Fruit fly (Drosophila melanogaster): ENCODE measurements around the gene Chrac-14.

DNA sequence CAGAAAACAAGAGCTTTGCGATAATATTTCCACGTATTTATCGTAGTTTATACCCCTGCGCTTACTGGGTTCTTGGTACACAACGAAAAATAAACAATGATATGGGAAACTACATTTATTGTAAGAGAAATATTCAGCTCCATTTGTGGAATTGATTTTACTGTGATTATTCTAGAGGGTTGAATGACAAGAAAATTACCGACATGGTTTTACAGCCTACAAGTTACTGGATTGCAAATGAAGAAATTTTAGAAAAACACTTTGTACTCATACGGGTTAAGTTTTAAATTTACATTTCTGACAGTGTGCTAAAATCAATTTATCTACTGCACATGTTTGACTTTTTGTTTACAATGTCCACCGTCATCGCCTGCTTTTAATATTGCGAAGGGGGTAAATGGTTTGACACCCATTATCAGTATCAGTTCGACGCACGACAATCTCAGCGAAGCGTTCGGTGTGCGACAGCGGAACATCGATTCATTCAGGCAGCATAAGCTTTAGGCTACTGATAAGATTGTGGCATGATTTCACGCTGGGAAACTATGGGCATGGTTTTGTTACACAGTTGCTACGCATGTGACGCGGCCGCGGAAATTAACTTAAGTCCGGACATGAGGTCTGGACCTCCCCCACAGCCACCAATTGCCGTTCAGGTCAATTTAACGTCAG, 24.7 kb downstream of the Chrac-14 start:
- TF ChIP-seq CG8478 (optimal IDR thresholded peaks at IDR 0.05) (no peak), pan (optimal IDR thresholded peaks at IDR 0.05) (no peak), EcR (GFP tag; optimal IDR thresholded peaks at IDR 0.05) (no peak), usp (GFP tag; optimal IDR thresholded peaks at IDR 0.05) (no peak), psq (optimal IDR thresholded peaks at IDR 0.05) (no peak)
